Worm (Caenorhabditis elegans) whole organism, L2 larva: ENCODE results near the gene C36C5.4.

Source experiments
- ceh-82 ChIP-seq: fragments of 150-350 bp; optimal IDR thresholded peaks from 2 replicates; lab custom pipeline; 2014; ENCODE audit warnings: missing biosample characterization, missing genetic modification characterization
- dmd-4 ChIP-seq: sonication (generic microtip); optimal IDR thresholded peaks from 2 replicates; lab custom pipeline; 2017; ENCODE audit warnings: missing biosample characterization, missing genetic modification characterization
- fos-1 ChIP-seq: fragments of 150-350 bp; optimal IDR thresholded peaks from 2 replicates; lab custom pipeline; 2014; ENCODE audit warnings: missing biosample characterization, missing genetic modification characterization
- lin-11 ChIP-seq: fragments of 150-350 bp; sonication (generic microtip); optimal IDR thresholded peaks from 2 replicates; lab custom pipeline; 2014; ENCODE audit warnings: missing biosample characterization, missing genetic modification characterization, inconsistent platforms, mixed read lengths
- lin-39 ChIP-seq: fragments of 150-350 bp; optimal IDR thresholded peaks from 2 replicates; lab custom pipeline; 2014; ENCODE audit warnings: missing biosample characterization, missing genetic modification reagents, missing genetic modification characterization
- nhr-11 ChIP-seq: fragments of 150-350 bp; optimal IDR thresholded peaks from 2 replicates; lab custom pipeline; 2014; ENCODE audit warnings: missing biosample characterization, missing genetic modification characterization
- skn-1 ChIP-seq: sonication (generic microtip); optimal IDR thresholded peaks from 2 replicates; lab custom pipeline; 2017; ENCODE audit warnings: missing biosample characterization, missing genetic modification characterization
- unc-39 ChIP-seq: fragments of 150-350 bp; optimal IDR thresholded peaks from 2 replicates; lab custom pipeline; 2014; ENCODE audit warnings: missing biosample characterization, missing genetic modification characterization
- ztf-4 ChIP-seq: fragments of 150-350 bp; optimal IDR thresholded peaks from 2 replicates; lab custom pipeline; 2014; ENCODE audit warnings: missing biosample characterization, missing genetic modification characterization

- no peak for TF ChIP-seq dmd-4
- no peak for TF ChIP-seq fos-1 (tag; lab: Kevin White, UChicago)
- no peak for TF ChIP-seq skn-1 (tag; lab: Kevin White, UChicago)
- no peak for TF ChIP-seq unc-39 (tag; lab: Kevin White, UChicago)
- TF ChIP-seq ceh-82, result no peak
- TF ChIP-seq lin-11 (tag; lab: Kevin White, UChicago), result no peak
- no peak for TF ChIP-seq nhr-11
- no peak for TF ChIP-seq ztf-4
- no peak for TF ChIP-seq lin-39 (tag; lab: Kevin White, UChicago)
These were observed 3.5 kb downstream of the C36C5.4 start, which contains the start of gene srbc-6 for ce11 chrV:3169838-3170237.
